Fruit fly (Drosophila melanogaster) whole organism, embryonic: ENCODE measurements around the gene CG8206.

Experiments
- BEAF-32 ChIP-seq: fragments of 200-800 bp; sonication (Bioruptor generic); optimal IDR thresholded peaks from 3 replicates; lab custom pipeline; 2017; ENCODE audit warnings: missing biosample characterization, missing genetic modification characterization, mild to moderate bottlenecking, moderate library complexity, missing genetic modification reagents
- Bgb ChIP-seq: fragments of 200-800 bp; sonication (Bioruptor generic); IDR thresholded peaks from 2 replicates; pipeline ENCODE4 v1.3.6; 2022; ENCODE audit warnings: missing biosample characterization, missing genetic modification characterization; ENCODE audit not compliant: partially characterized antibody
- CG10959 ChIP-seq: fragments of 200-800 bp; sonication (Bioruptor generic); IDR thresholded peaks from 2 replicates; pipeline ENCODE4 v1.3.6; 2022; ENCODE audit warnings: missing biosample characterization, missing genetic modification characterization
- CG12299 ChIP-seq: fragments of 200-800 bp; sonication (Bioruptor generic); optimal IDR thresholded peaks from 2 replicates; lab custom pipeline; 2018; ENCODE audit warnings: missing biosample characterization, mild to moderate bottlenecking, missing genetic modification characterization
- CG13287 ChIP-seq: fragments of 200-800 bp; sonication (Bioruptor generic); IDR thresholded peaks from 2 replicates; pipeline ENCODE4 v1.3.6; 2022; ENCODE audit warnings: missing biosample characterization, missing genetic modification characterization; ENCODE audit not compliant: partially characterized antibody
- CG15073 ChIP-seq: fragments of 200-800 bp; sonication (Bioruptor generic); optimal IDR thresholded peaks from 2 replicates; lab custom pipeline; 2016; ENCODE audit warnings: missing biosample characterization, missing genetic modification characterization
- CG16779 ChIP-seq: fragments of 200-800 bp; sonication (Bioruptor generic); IDR thresholded peaks from 2 replicates; pipeline ENCODE4 v1.3.6; 2022; ENCODE audit warnings: missing biosample characterization, missing genetic modification characterization
- CG17361 ChIP-seq: fragments of 200-800 bp; sonication (Bioruptor generic); IDR thresholded peaks from 3 replicates; pipeline ENCODE4 v1.3.6; 2022; ENCODE audit warnings: missing biosample characterization, missing genetic modification characterization
- CG17612 ChIP-seq: fragments of 200-800 bp; sonication (Bioruptor generic); IDR thresholded peaks from 2 replicates; pipeline ENCODE4 v1.3.6; 2022; ENCODE audit warnings: missing biosample characterization, missing genetic modification characterization
- CG17829 ChIP-seq: fragments of 200-800 bp; optimal IDR thresholded peaks from 2 replicates; lab custom pipeline; 2019; ENCODE audit warnings: missing biosample characterization, mild to moderate bottlenecking, missing genetic modification characterization, moderate library complexity
- CG17912 ChIP-seq: fragments of 200-800 bp; sonication (Bioruptor generic); optimal IDR thresholded peaks from 2 replicates; lab custom pipeline; 2018; ENCODE audit warnings: missing biosample characterization, mild to moderate bottlenecking, missing genetic modification characterization
- CG30431 ChIP-seq: fragments of 200-800 bp; sonication (Bioruptor generic); optimal IDR thresholded peaks from 2 replicates; lab custom pipeline; 2017; ENCODE audit warnings: missing biosample characterization, missing genetic modification characterization
- CG33557 ChIP-seq: fragments of 200-800 bp; sonication (Bioruptor generic); optimal IDR thresholded peaks from 2 replicates; lab custom pipeline; 2019; ENCODE audit warnings: missing biosample characterization, mild to moderate bottlenecking, missing genetic modification characterization, moderate library complexity
- CG34224 ChIP-seq: fragments of 200-800 bp; sonication (Bioruptor generic); IDR thresholded peaks from 3 replicates; pipeline ENCODE4 v1.3.6; 2022; ENCODE audit warnings: missing biosample characterization, missing genetic modification characterization; ENCODE audit not compliant: partially characterized antibody
- CG3726 ChIP-seq: fragments of 200-800 bp; sonication (Bioruptor generic); IDR thresholded peaks from 3 replicates; pipeline ENCODE4, ENCODE4 v1.3.6; 2022; ENCODE audit warnings: missing biosample characterization, missing genetic modification characterization
- CG3847 ChIP-seq: fragments of 200-800 bp; sonication (Bioruptor generic); IDR thresholded peaks from 2 replicates; pipeline ENCODE4 v1.3.6; 2022; ENCODE audit warnings: missing biosample characterization, missing genetic modification characterization
- CG42726 ChIP-seq: fragments of 200-800 bp; sonication (Bioruptor generic); IDR thresholded peaks from 2 replicates; pipeline ENCODE4 v1.3.6; 2022; ENCODE audit warnings: missing biosample characterization, missing genetic modification characterization; ENCODE audit not compliant: partially characterized antibody
- CG9932 ChIP-seq: fragments of 200-800 bp; sonication (Bioruptor generic); IDR thresholded peaks from 2 replicates; pipeline ENCODE4 v1.3.6; 2022; ENCODE audit warnings: missing biosample characterization, missing genetic modification characterization
- CHES-1-like ChIP-seq: fragments of 200-800 bp; sonication (Bioruptor generic); optimal IDR thresholded peaks from 2 replicates; lab custom pipeline; 2016; ENCODE audit warnings: missing biosample characterization, missing genetic modification characterization
- Doc3 ChIP-seq: fragments of 200-800 bp; sonication (Bioruptor generic); IDR thresholded peaks from 3 replicates; pipeline ENCODE4 v1.3.6; 2022; ENCODE audit warnings: missing biosample characterization, missing genetic modification characterization; ENCODE audit not compliant: partially characterized antibody
- Dp ChIP-seq: fragments of 200-800 bp; sonication (Bioruptor generic); optimal IDR thresholded peaks from 2 replicates; lab custom pipeline; 2018; ENCODE audit warnings: missing biosample characterization, mild to moderate bottlenecking, missing genetic modification characterization, moderate library complexity
- E2f2 ChIP-seq: fragments of 200-800 bp; sonication (Bioruptor generic); IDR thresholded peaks from 2 replicates; pipeline ENCODE4 v1.3.6; 2022; ENCODE audit warnings: missing biosample characterization, missing genetic modification characterization
- HLH4C ChIP-seq: fragments of 200-800 bp; sonication (Bioruptor generic); IDR thresholded peaks from 3 replicates; pipeline ENCODE4 v1.3.6; 2022; ENCODE audit warnings: missing biosample characterization, missing genetic modification characterization; ENCODE audit not compliant: partially characterized antibody
- MBD-R2 ChIP-seq: fragments of 200-800 bp; sonication (Bioruptor generic); IDR thresholded peaks from 2 replicates; pipeline ENCODE4 v1.3.6; 2022; ENCODE audit warnings: missing biosample characterization, missing genetic modification characterization
- MESR4 ChIP-seq: fragments of 200-800 bp; sonication (Bioruptor generic); optimal IDR thresholded peaks from 2 replicates; lab custom pipeline; 2018; ENCODE audit warnings: missing biosample characterization, mild to moderate bottlenecking, missing genetic modification characterization, moderate library complexity
- NfI ChIP-seq: fragments of 200-800 bp; sonication (Bioruptor generic); optimal IDR thresholded peaks from 3 replicates; lab custom pipeline; 2018; ENCODE audit warnings: missing biosample characterization, mild to moderate bottlenecking, missing genetic modification characterization, moderate library complexity
- Rfx ChIP-seq: fragments of 200-800 bp; sonication (Bioruptor generic); IDR thresholded peaks from 2 replicates; pipeline ENCODE4 v1.3.6; 2022; ENCODE audit warnings: missing biosample characterization, missing genetic modification characterization
- Sry-β ChIP-seq: fragments of 200-800 bp; sonication (Bioruptor generic); optimal IDR thresholded peaks from 2 replicates; lab custom pipeline; 2018; ENCODE audit warnings: missing biosample characterization, mild to moderate bottlenecking, missing genetic modification characterization, moderate library complexity
- Sry-δ ChIP-seq: fragments of 200-800 bp; sonication (Bioruptor generic); optimal IDR thresholded peaks from 2 replicates; lab custom pipeline; 2016; ENCODE audit warnings: missing biosample characterization, missing genetic modification characterization
- Tbp ChIP-seq: fragments of >200 bp; optimal IDR thresholded peaks from 2 replicates; lab custom pipeline; 2018; ENCODE audit warnings: missing biosample characterization, missing genetic modification characterization
- cato ChIP-seq: fragments of 200-800 bp; sonication (Bioruptor generic); optimal IDR thresholded peaks from 2 replicates; lab custom pipeline; 2016; ENCODE audit warnings: missing biosample characterization, missing genetic modification characterization, borderline replicate concordance
- chinmo ChIP-seq: fragments of 200-800 bp; sonication (Bioruptor generic); IDR thresholded peaks from 4 replicates; pipeline ENCODE4 v1.3.6; 2022; ENCODE audit warnings: missing biosample characterization, missing genetic modification characterization; ENCODE audit not compliant: partially characterized antibody
- crp ChIP-seq, 2 experiments: fragments of 200-800 bp; sonication (Bioruptor generic); optimal IDR thresholded peaks; 2 replicates in 1 of 2; 3 replicates in 1 of 2; lab custom pipeline; 2017; ENCODE audit warnings: missing biosample characterization in 2 of 2, missing genetic modification characterization in 2 of 2, mild to moderate bottlenecking in 1 of 2, moderate library complexity in 1 of 2
- emc ChIP-seq: fragments of 200-800 bp; sonication (Bioruptor generic); optimal IDR thresholded peaks from 2 replicates; lab custom pipeline; 2016; ENCODE audit warnings: missing biosample characterization, missing genetic modification characterization
- hb ChIP-seq: fragments of 200-800 bp; sonication (Bioruptor generic); IDR thresholded peaks from 3 replicates; pipeline ENCODE4 v1.3.6; 2022; ENCODE audit warnings: missing biosample characterization, missing genetic modification characterization; ENCODE audit not compliant: partially characterized antibody
- nerfin-1 ChIP-seq: fragments of 200-800 bp; sonication (Bioruptor generic); optimal IDR thresholded peaks from 3 replicates; lab custom pipeline; 2019; ENCODE audit warnings: missing biosample characterization, mild to moderate bottlenecking, missing genetic modification characterization, moderate library complexity
- nerfin-2 ChIP-seq: fragments of 200-800 bp; sonication (Bioruptor generic); IDR thresholded peaks from 2 replicates; pipeline ENCODE4 v1.3.6; 2022; ENCODE audit warnings: missing biosample characterization, missing genetic modification characterization; ENCODE audit not compliant: partially characterized antibody
- phol ChIP-seq: fragments of 200-800 bp; sonication (Bioruptor generic); optimal IDR thresholded peaks from 3 replicates; lab custom pipeline; 2018; ENCODE audit warnings: missing biosample characterization, mild to moderate bottlenecking, missing genetic modification characterization, moderate library complexity
- pita ChIP-seq: fragments of 200-800 bp; sonication (Bioruptor generic); optimal IDR thresholded peaks from 2 replicates; lab custom pipeline; 2017; ENCODE audit warnings: missing biosample characterization, mild to moderate bottlenecking, missing genetic modification characterization
- pzg ChIP-seq: fragments of 200-800 bp; sonication (Bioruptor generic); optimal IDR thresholded peaks from 3 replicates; lab custom pipeline; 2018; ENCODE audit warnings: missing biosample characterization, mild to moderate bottlenecking, missing genetic modification characterization, moderate library complexity
- ranshi ChIP-seq: fragments of 200-800 bp; sonication (Bioruptor generic); IDR thresholded peaks from 2 replicates; pipeline ENCODE4 v1.3.6; 2022; ENCODE audit warnings: missing biosample characterization, missing genetic modification characterization
- run ChIP-seq: fragments of 200-800 bp; sonication (Bioruptor generic); optimal IDR thresholded peaks from 3 replicates; lab custom pipeline; 2018; ENCODE audit warnings: missing biosample characterization, mild to moderate bottlenecking, missing genetic modification characterization
- salm ChIP-seq: fragments of 200-800 bp; sonication (Bioruptor generic); optimal IDR thresholded peaks from 2 replicates; lab custom pipeline; 2018; ENCODE audit warnings: missing biosample characterization, mild to moderate bottlenecking, missing genetic modification characterization
- tna ChIP-seq: fragments of 200-800 bp; sonication (Bioruptor generic); IDR thresholded peaks from 2 replicates; pipeline ENCODE4 v1.3.6; 2022; ENCODE audit warnings: missing biosample characterization, missing genetic modification characterization; ENCODE audit not compliant: partially characterized antibody
- trem ChIP-seq: fragments of 200-800 bp; optimal IDR thresholded peaks from 3 replicates; lab custom pipeline; 2019; ENCODE audit warnings: missing biosample characterization, mild to moderate bottlenecking, missing genetic modification characterization, moderate library complexity
- unc-4 ChIP-seq: fragments of 200-800 bp; sonication (Bioruptor generic); IDR thresholded peaks from 2 replicates; pipeline ENCODE4 v1.3.6; 2022; ENCODE audit warnings: missing biosample characterization, missing genetic modification characterization; ENCODE audit not compliant: partially characterized antibody
- vnd ChIP-seq: fragments of 200-800 bp; sonication (Bioruptor generic); IDR thresholded peaks from 3 replicates; pipeline ENCODE4 v1.3.6; 2022; ENCODE audit warnings: missing biosample characterization, missing genetic modification characterization; ENCODE audit not compliant: partially characterized antibody
- zen ChIP-seq: fragments of 200-800 bp; sonication (Bioruptor generic); optimal IDR thresholded peaks from 3 replicates; lab custom pipeline; 2018; ENCODE audit warnings: missing biosample characterization, mild to moderate bottlenecking, missing genetic modification characterization, moderate library complexity
- zfh2 ChIP-seq: fragments of 200-800 bp; sonication (Bioruptor generic); optimal IDR thresholded peaks from 2 replicates; lab custom pipeline; 2016; ENCODE audit warnings: missing biosample characterization, missing genetic modification characterization

The CG8206 gene

dm6 chrX:15712409-15712808, 26.6 kb upstream of the CG8206 start, which contains the start of gene HUWE1 (continued):
- TF ChIP-seq Tbp (GFP tag; lab: Kevin White, UChicago): no peak
- TF ChIP-seq salm: peak; percentile 2
- no peak for TF ChIP-seq CG15073 (GFP tag; lab: Kevin White, UChicago)
- peak; percentile 85 for TF ChIP-seq CG34224
- peak; percentile 17 for TF ChIP-seq CG17912 (GFP tag; lab: Kevin White, UChicago)
- no peak for TF ChIP-seq emc (GFP tag; lab: Kevin White, UChicago)
- TF ChIP-seq ranshi (GFP tag; lab: Robert Waterston, UW): no peak
- peak; percentile 1 for TF ChIP-seq nerfin-1 (tag; lab: Kevin White, UChicago)
- peak; percentile 58 for TF ChIP-seq Rfx (GFP tag; lab: Robert Waterston, UW)
- TF ChIP-seq CG10959: no peak
- no peak for TF ChIP-seq CG16779 (GFP tag; lab: Robert Waterston, UW)
- TF ChIP-seq trem (tag; lab: Kevin White, UChicago): peak; percentile 57
- TF ChIP-seq CG13287 (GFP tag; lab: Robert Waterston, UW): peak; percentile 89
- TF ChIP-seq zfh2: peak; percentile 38
- peak; percentile 90 for TF ChIP-seq BEAF-32 (GFP tag; lab: Kevin White, UChicago)
- TF ChIP-seq unc-4 (GFP tag; lab: Robert Waterston, UW): peak; percentile 86
- no peak for TF ChIP-seq CG17612 (GFP tag; lab: Robert Waterston, UW)
- peak; percentile 58 for TF ChIP-seq phol (tag; lab: Kevin White, UChicago)
- peak; percentile 59 for TF ChIP-seq CG3847 (GFP tag; lab: Robert Waterston, UW)
- TF ChIP-seq E2f2 (GFP tag; lab: Robert Waterston, UW): peak; percentile 72
- peak; percentile 5 for TF ChIP-seq CG33557 (GFP tag; lab: Kevin White, UChicago)
- no peak for TF ChIP-seq CG30431 (GFP tag; lab: Kevin White, UChicago)
- no peak for TF ChIP-seq CG17361
- peak; percentile 43 for TF ChIP-seq CHES-1-like
- no peak for TF ChIP-seq run (tag; lab: Kevin White, UChicago)
- peak; percentile 32 for TF ChIP-seq CG12299
- peak; percentile 85 for TF ChIP-seq Sry-δ (GFP tag; lab: Kevin White, UChicago)
- TF ChIP-seq cato (GFP tag; lab: Kevin White, UChicago): no peak
- peak; percentile 31 for TF ChIP-seq zen (tag; lab: Kevin White, UChicago)
- TF ChIP-seq Bgb (GFP tag; lab: Robert Waterston, UW): peak; percentile 79
- peak; percentile 38; the same call in 1 of the 2 replicates for TF ChIP-seq CG9932 (GFP tag; lab: Robert Waterston, UW)
- peak; percentile 11 for TF ChIP-seq NfI (GFP tag; lab: Kevin White, UChicago)

dm6 chrX:15731968-15732367, 7.1 kb upstream of the CG8206 start, which contains the start of gene CG8191:
Gene CG8191, plus strand, starts transcription at chrX:15732178.
- no peak for TF ChIP-seq trem (tag; lab: Kevin White, UChicago)
- peak; percentile 6 for TF ChIP-seq CG17829
- peak; percentile 50 for TF ChIP-seq MESR4 (GFP tag; lab: Kevin White, UChicago)
- no peak for TF ChIP-seq CG3726 (GFP tag; lab: Robert Waterston, UW)
- TF ChIP-seq CG42726 (GFP tag; lab: Robert Waterston, UW): no peak
- peak; percentile 90; the same call in 3 of the 4 replicates for TF ChIP-seq chinmo (GFP tag; lab: Robert Waterston, UW)
- TF ChIP-seq Dp: peak; percentile 85
- peak; percentile 44 for TF ChIP-seq pzg (GFP tag; lab: Kevin White, UChicago)
- peak; percentile 82 for TF ChIP-seq HLH4C (GFP tag; lab: Robert Waterston, UW)
- TF ChIP-seq Doc3: peak; percentile 72
- peak; percentile 70 for TF ChIP-seq MBD-R2 (GFP tag; lab: Robert Waterston, UW)
- TF ChIP-seq vnd (GFP tag; lab: Robert Waterston, UW): peak; percentile 61; the same call in 2 of the 3 replicates
- peak; percentile 73 for TF ChIP-seq nerfin-2
- TF ChIP-seq CG13287 (GFP tag; lab: Robert Waterston, UW): peak; percentile 77
- peak in 1 of 2 experiments; percentile 82 for TF ChIP-seq crp (GFP tag; optimal IDR thresholded peaks at IDR 0.05; lab: Kevin White, UChicago)
- TF ChIP-seq pita (GFP tag; lab: Kevin White, UChicago): no peak
- TF ChIP-seq hb (GFP tag; lab: Robert Waterston, UW): peak; percentile 59; the same call in 1 of the 3 replicates
- TF ChIP-seq Sry-β: peak; percentile 17
- TF ChIP-seq tna (GFP tag; lab: Robert Waterston, UW): peak; percentile 84
